Worm (Caenorhabditis elegans) whole organism, L4/young adult: ENCODE measurements around the gene kmo-1.

Experiments
- W03F9.2 ChIP-seq: fragments of 150-350 bp; optimal IDR thresholded peaks from 2 replicates; lab custom pipeline; 2014; ENCODE audit warnings: missing biosample characterization, missing genetic modification characterization
- dao-5 ChIP-seq: sonication (generic microtip); optimal IDR thresholded peaks from 2 replicates; lab custom pipeline; 2016; ENCODE audit warnings: missing genotype, missing genetic modification characterization, moderate library complexity, missing compliant biosample characterization
- him-1 ChIP-seq: sonication (generic microtip); optimal IDR thresholded peaks from 2 replicates; lab custom pipeline; 2016; ENCODE audit warnings: missing genotype, missing genetic modification reagents, missing genetic modification characterization, missing compliant biosample characterization

DNA sequence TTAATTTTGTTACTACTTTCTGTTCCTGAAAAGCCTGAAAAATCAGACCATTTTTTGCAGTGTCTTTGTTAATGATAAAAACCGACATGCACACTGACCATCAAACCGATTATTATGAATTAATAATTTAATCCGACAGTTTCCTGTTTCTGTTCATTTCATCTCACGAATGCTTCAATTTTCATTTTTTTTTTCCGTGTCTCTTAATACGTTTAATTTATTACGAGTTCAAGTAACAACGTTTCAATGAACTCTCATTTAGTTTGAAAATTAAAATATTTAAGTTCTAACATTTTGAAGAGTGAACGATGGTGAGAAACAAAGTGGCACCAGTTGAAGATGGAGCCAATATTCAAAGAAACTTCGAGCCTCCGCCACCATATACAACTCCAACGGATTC is 44.4 kb upstream of the kmo-1 start, which contains the start of gene spin-1:
- no peak for TF ChIP-seq him-1 (tag; lab: Kevin White, UChicago)
- no peak for TF ChIP-seq W03F9.2 (tag; lab: Kevin White, UChicago)
- no peak for TF ChIP-seq dao-5 (tag; lab: Kevin White, UChicago)
